Worm (Caenorhabditis elegans): ENCODE measurements around the gene plst-1.

plst-1 gene

ce11 chrIV:1277067-1277466, 12.4 kb upstream of the plst-1 start:
- TF ChIP-seq sea-1 (GFP tag; conservative IDR thresholded peaks at IDR 0.05) = no peak
- TF ChIP-seq ets-7 (tag; optimal IDR thresholded peaks at IDR 0.05) = no peak

- TF ChIP-seq hmg-4 (GFP tag; optimal IDR thresholded peaks at IDR 0.05) (peak; percentile 8), ceh-13 (GFP tag; optimal IDR thresholded peaks at IDR 0.05) (no peak), sea-1 (GFP tag; conservative IDR thresholded peaks at IDR 0.05) (no peak), tbx-37 (GFP tag; conservative IDR thresholded peaks at IDR 0.05) (no peak), ama-1 (optimal IDR thresholded peaks at IDR 0.05) (no peak)
These were observed 10.5 kb upstream of the plst-1 start for ce11 chrIV:1278945-1279344.

- no peak for TF ChIP-seq B0310.2 (tag; optimal IDR thresholded peaks at IDR 0.05)
- TF ChIP-seq ceh-36 (tag; optimal IDR thresholded peaks at IDR 0.05) = no peak
- no peak for TF ChIP-seq tra-4 (tag; optimal IDR thresholded peaks at IDR 0.05)
- no peak for TF ChIP-seq hmg-4 (GFP tag; optimal IDR thresholded peaks at IDR 0.05)
- TF ChIP-seq F13C5.2 (tag; optimal IDR thresholded peaks at IDR 0.05) = no peak
- TF ChIP-seq pes-1 (GFP tag; IDR thresholded peaks at IDR 0.05) = no peak
- TF ChIP-seq flt-1 (GFP tag; IDR thresholded peaks at IDR 0.05) = no peak
- no peak for TF ChIP-seq sea-1 (GFP tag; conservative IDR thresholded peaks at IDR 0.05)
- TF ChIP-seq hnd-1 (tag; optimal IDR thresholded peaks at IDR 0.05) = no peak
- no peak for TF ChIP-seq scrt-1 (GFP tag; IDR thresholded peaks at IDR 0.05)
- no peak for TF ChIP-seq ama-1 (optimal IDR thresholded peaks at IDR 0.05)
- TF ChIP-seq hmbx-1 (tag; optimal IDR thresholded peaks at IDR 0.05) = no peak
- no peak for TF ChIP-seq ceh-13 (GFP tag; optimal IDR thresholded peaks at IDR 0.05)
- TF ChIP-seq tbx-11 (GFP tag; IDR thresholded peaks at IDR 0.05) = no peak
- TF ChIP-seq tbx-37 (GFP tag; conservative IDR thresholded peaks at IDR 0.05) = no peak
- TF ChIP-seq aly-1 (tag; optimal IDR thresholded peaks at IDR 0.05) = no peak
- TF ChIP-seq ets-7 (tag; optimal IDR thresholded peaks at IDR 0.05) = no peak
These were observed 4.5 kb upstream of the plst-1 start for ce11 chrIV:1284877-1285276.

ce11 chrIV:1286549-1286948, 2.9 kb upstream of the plst-1 start:
- TF ChIP-seq sea-1 (GFP tag; conservative IDR thresholded peaks at IDR 0.05) (no peak), B0310.2 (tag; optimal IDR thresholded peaks at IDR 0.05) (no peak)

- no peak for TF ChIP-seq hnd-1 (tag; optimal IDR thresholded peaks at IDR 0.05)
- no peak for TF ChIP-seq tbx-37 (GFP tag; conservative IDR thresholded peaks at IDR 0.05)
- no peak for TF ChIP-seq aly-1 (tag; optimal IDR thresholded peaks at IDR 0.05)
- no peak for TF ChIP-seq flt-1 (GFP tag; IDR thresholded peaks at IDR 0.05)
- TF ChIP-seq hmg-4 (GFP tag; optimal IDR thresholded peaks at IDR 0.05) = no peak
- no peak for TF ChIP-seq pes-1 (GFP tag; IDR thresholded peaks at IDR 0.05)
- TF ChIP-seq ceh-36 (tag; optimal IDR thresholded peaks at IDR 0.05) = no peak
- TF ChIP-seq sea-1 (GFP tag; conservative IDR thresholded peaks at IDR 0.05) = no peak
- TF ChIP-seq ets-7 (tag; optimal IDR thresholded peaks at IDR 0.05) = no peak
These were observed 9.6 kb downstream of the plst-1 start for ce11 chrIV:1298984-1299383.

- TF ChIP-seq pes-1 (GFP tag; IDR thresholded peaks at IDR 0.05) = 0 out of 2 replicates have a peak, but pooled peaks have one; percentile 39
- no peak for TF ChIP-seq ama-1 (optimal IDR thresholded peaks at IDR 0.05)
These were observed 20.3 kb downstream of the plst-1 start, which contains the start of the genes ddx-46 and F53H1.4 for ce11 chrIV:1309600-1310207. Gene ddx-46 (minus strand): TSS chrIV:1309650. Gene F53H1.4 (plus strand): TSS chrIV:1310166.

ce11 chrIV:1310337-1310736, 20.9 kb downstream of the plst-1 start:
- TF ChIP-seq pes-1 (GFP tag; IDR thresholded peaks at IDR 0.05) = no peak
- no peak for TF ChIP-seq hmg-4 (GFP tag; optimal IDR thresholded peaks at IDR 0.05)
- no peak for TF ChIP-seq scrt-1 (GFP tag; IDR thresholded peaks at IDR 0.05)
- TF ChIP-seq ets-7 (tag; optimal IDR thresholded peaks at IDR 0.05) = no peak
- no peak for TF ChIP-seq hmbx-1 (tag; optimal IDR thresholded peaks at IDR 0.05)
- no peak for TF ChIP-seq tbx-37 (GFP tag; conservative IDR thresholded peaks at IDR 0.05)
- TF ChIP-seq ama-1 (optimal IDR thresholded peaks at IDR 0.05) = no peak
- no peak for TF ChIP-seq tra-4 (tag; optimal IDR thresholded peaks at IDR 0.05)
- TF ChIP-seq sea-1 (GFP tag; conservative IDR thresholded peaks at IDR 0.05) = no peak
- TF ChIP-seq ceh-36 (tag; optimal IDR thresholded peaks at IDR 0.05) = no peak
- no peak for TF ChIP-seq hnd-1 (tag; optimal IDR thresholded peaks at IDR 0.05)
- TF ChIP-seq B0310.2 (tag; optimal IDR thresholded peaks at IDR 0.05) = no peak
- no peak for TF ChIP-seq aly-1 (tag; optimal IDR thresholded peaks at IDR 0.05)
- TF ChIP-seq tbx-11 (GFP tag; IDR thresholded peaks at IDR 0.05) = no peak
- no peak for TF ChIP-seq F13C5.2 (tag; optimal IDR thresholded peaks at IDR 0.05)
- no peak for TF ChIP-seq ceh-13 (GFP tag; optimal IDR thresholded peaks at IDR 0.05)
- no peak for TF ChIP-seq flt-1 (GFP tag; IDR thresholded peaks at IDR 0.05)

ce11 chrIV:1328682-1329212, 39.3 kb downstream of the plst-1 start, which contains the start of gene F53H1.3:
Gene F53H1.3 (plus strand): TSS chrIV:1329162.
- TF ChIP-seq ama-1 (optimal IDR thresholded peaks at IDR 0.05) = no peak
- TF ChIP-seq tbx-37 (GFP tag; conservative IDR thresholded peaks at IDR 0.05) = no peak
- TF ChIP-seq sea-1 (GFP tag; conservative IDR thresholded peaks at IDR 0.05) = no peak
- TF ChIP-seq scrt-1 (GFP tag; IDR thresholded peaks at IDR 0.05) = no peak
- no peak for TF ChIP-seq ceh-36 (tag; optimal IDR thresholded peaks at IDR 0.05)
- TF ChIP-seq ets-7 (tag; optimal IDR thresholded peaks at IDR 0.05) = no peak
- no peak for TF ChIP-seq tbx-11 (GFP tag; IDR thresholded peaks at IDR 0.05)
- no peak for TF ChIP-seq hmbx-1 (tag; optimal IDR thresholded peaks at IDR 0.05)
- no peak for TF ChIP-seq tra-4 (tag; optimal IDR thresholded peaks at IDR 0.05)
- no peak for TF ChIP-seq aly-1 (tag; optimal IDR thresholded peaks at IDR 0.05)

Data from whole organism, early embryonic.